Fruit fly (Drosophila melanogaster): ENCODE results near the gene CG1275.

CG1275 gene

dm6 chr3L:2243846-2244528 is 13.2 kb downstream of the CG1275 start, which contains the start of gene CG32301 (continued):
- TF ChIP-seq pzg (GFP tag; optimal IDR thresholded peaks at IDR 0.05) (peak; percentile 3), fd102C (GFP tag; optimal IDR thresholded peaks at IDR 0.05) (no peak), CG1602 (GFP tag; optimal IDR thresholded peaks at IDR 0.05) (no peak), CG5180 (GFP tag; optimal IDR thresholded peaks at IDR 0.05) (no peak), CG6791 (GFP tag; IDR thresholded peaks at IDR 0.05; ENCODE audit: partially characterized antibody) (peak; percentile 83), Nf-YC (tag; optimal IDR thresholded peaks at IDR 0.05) (no peak), Abd-B (GFP tag; optimal IDR thresholded peaks at IDR 0.05) (no peak), CG3281 (GFP tag; optimal IDR thresholded peaks at IDR 0.05) (no peak), zen2 (GFP tag; IDR thresholded peaks at IDR 0.05; ENCODE audit: partially characterized antibody) (peak; percentile 70), dan (GFP tag; IDR thresholded peaks at IDR 0.05) (no peak), nom (GFP tag; optimal IDR thresholded peaks at IDR 0.05) (no peak), Gsc (GFP tag; IDR thresholded peaks at IDR 0.05) (no peak), tin (GFP tag; optimal IDR thresholded peaks at IDR 0.05) (no peak), btn (GFP tag; optimal IDR thresholded peaks at IDR 0.05) (no peak), CG4730 (GFP tag; IDR thresholded peaks at IDR 0.05) (no peak), CoRest (tag; optimal IDR thresholded peaks at IDR 0.05) (peak; percentile 27), CG12219 (GFP tag; optimal IDR thresholded peaks at IDR 0.05) (no peak), Side (GFP tag; optimal IDR thresholded peaks at IDR 0.05) (no peak), CG9437 (GFP tag; optimal IDR thresholded peaks at IDR 0.05) (no peak), CTCF (GFP tag; optimal IDR thresholded peaks at IDR 0.05) (peak; percentile 62), CG7372 (GFP tag; IDR thresholded peaks at IDR 0.05) (no peak), Bgb (GFP tag; IDR thresholded peaks at IDR 0.05; ENCODE audit: partially characterized antibody) (peak; percentile 42; the same call in 1 of the 2 replicates), Doc3 (GFP tag; IDR thresholded peaks at IDR 0.05; ENCODE audit: partially characterized antibody) (no peak; the same call in 2 of the 3 replicates), Pdp1 (GFP tag; optimal IDR thresholded peaks at IDR 0.05) (no peak), knrl (GFP tag; IDR thresholded peaks at IDR 0.05; ENCODE audit: partially characterized antibody) (peak; percentile 24; the same call in 1 of the 3 replicates), esg (GFP tag; conservative IDR thresholded peaks at IDR 0.05) (no peak), peb (GFP tag; IDR thresholded peaks at IDR 0.05) (no peak), ase (GFP tag; IDR thresholded peaks at IDR 0.05) (no peak), CG10321 (GFP tag; IDR thresholded peaks at IDR 0.05) (no peak), Dll (GFP tag; IDR thresholded peaks at IDR 0.05; ENCODE audit: partially characterized antibody) (peak; percentile 51; the same call in 2 of the 4 replicates), CG13287 (GFP tag; IDR thresholded peaks at IDR 0.05; ENCODE audit: partially characterized antibody) (peak; percentile 66), grau (tag; optimal IDR thresholded peaks at IDR 0.05) (no peak), Blimp-1 (GFP tag; optimal IDR thresholded peaks at IDR 0.05) (no peak), CG15269 (tag; optimal IDR thresholded peaks at IDR 0.05) (no peak), run (tag; optimal IDR thresholded peaks at IDR 0.05) (no peak), Lhr (GFP tag; optimal IDR thresholded peaks at IDR 0.05) (peak; percentile 99), CG12769 (tag; optimal IDR thresholded peaks at IDR 0.05) (no peak), cwo (GFP tag; optimal IDR thresholded peaks at IDR 0.05) (no peak), GATAe (GFP tag; conservative IDR thresholded peaks at IDR 0.05) (no peak), Fer1 (GFP tag; optimal IDR thresholded peaks at IDR 0.05) (no peak), sens (GFP tag) (peak; percentile 75), CG6254 (GFP tag; optimal IDR thresholded peaks at IDR 0.05) (no peak), Trl (optimal IDR thresholded peaks at IDR 0.05) (no peak), Trl (GFP tag; optimal IDR thresholded peaks at IDR 0.05) (no peak), ewg (GFP tag; optimal IDR thresholded peaks at IDR 0.05) (no peak), CG8478 (optimal IDR thresholded peaks at IDR 0.05) (no peak), CG1603 (tag; optimal IDR thresholded peaks at IDR 0.05) (no peak), Jarid2 (GFP tag; optimal IDR thresholded peaks at IDR 0.05) (no peak), danr (GFP tag; IDR thresholded peaks at IDR 0.05) (no peak), CG3838 (GFP tag; optimal IDR thresholded peaks at IDR 0.05) (no peak)
